Fruit fly (Drosophila melanogaster) whole organism, embryonic: Measurements from ENCODE around the gene BckdhA.
A peak's percentile ranks its signal among the peaks of the same experiment; 100 is the strongest.

Experiments
- ATbp ChIP-seq: fragments of 200-800 bp; sonication (Bioruptor generic); optimal IDR thresholded peaks from 2 replicates; lab custom pipeline; 2017; ENCODE audit warnings: missing biosample characterization, mild to moderate bottlenecking, missing genetic modification characterization, missing genetic modification reagents
- CG10274 ChIP-seq: fragments of 200-800 bp; sonication (Bioruptor generic); optimal IDR thresholded peaks from 3 replicates; lab custom pipeline; 2017; ENCODE audit warnings: missing biosample characterization, mild to moderate bottlenecking, missing genetic modification characterization
- CG10654 ChIP-seq: fragments of 200-800 bp; sonication (Bioruptor generic); optimal IDR thresholded peaks from 2 replicates; lab custom pipeline; 2016; ENCODE audit warnings: missing biosample characterization, missing genetic modification characterization
- CG11085 ChIP-seq: fragments of 200-800 bp; sonication (Bioruptor generic); IDR thresholded peaks from 2 replicates; pipeline ENCODE4 v1.3.6; 2022; ENCODE audit warnings: missing biosample characterization, missing genetic modification characterization
- CG12155 ChIP-seq: fragments of 200-800 bp; sonication (Bioruptor generic); optimal IDR thresholded peaks from 3 replicates; lab custom pipeline; 2016; ENCODE audit warnings: missing biosample characterization, missing genetic modification characterization
- CG13296 ChIP-seq: fragments of 200-800 bp; sonication (Bioruptor generic); optimal IDR thresholded peaks from 3 replicates; lab custom pipeline; 2018; ENCODE audit warnings: missing biosample characterization, mild to moderate bottlenecking, missing genetic modification characterization
- CG13424 ChIP-seq: fragments of 200-800 bp; sonication (Bioruptor generic); optimal IDR thresholded peaks from 2 replicates; lab custom pipeline; 2019; ENCODE audit warnings: missing biosample characterization, mild to moderate bottlenecking, missing genetic modification characterization, moderate library complexity
- CG13894 ChIP-seq: fragments of 200-800 bp; sonication (Bioruptor generic); optimal IDR thresholded peaks from 3 replicates; lab custom pipeline; 2018; ENCODE audit warnings: missing biosample characterization, mild to moderate bottlenecking, missing genetic modification characterization, moderate library complexity
- CG14965 ChIP-seq: fragments of 200-800 bp; sonication (Bioruptor generic); optimal IDR thresholded peaks from 2 replicates; lab custom pipeline; 2016; ENCODE audit warnings: missing biosample characterization, missing genetic modification characterization, borderline replicate concordance
- CG15011 ChIP-seq: fragments of 200-800 bp; sonication (Bioruptor generic); optimal IDR thresholded peaks from 3 replicates; lab custom pipeline; 2018; ENCODE audit warnings: missing biosample characterization, mild to moderate bottlenecking, missing genetic modification characterization
- CG1529 ChIP-seq: fragments of 200-800 bp; sonication (Bioruptor generic); optimal IDR thresholded peaks from 3 replicates; lab custom pipeline; 2018; ENCODE audit warnings: missing biosample characterization, missing genetic modification characterization
- CG1602 ChIP-seq: fragments of 200-800 bp; sonication (Bioruptor generic); optimal IDR thresholded peaks from 3 replicates; lab custom pipeline; 2016; ENCODE audit warnings: missing biosample characterization, missing genetic modification characterization
- CG16863 ChIP-seq: fragments of 200-800 bp; sonication (Bioruptor generic); optimal IDR thresholded peaks from 3 replicates; lab custom pipeline; 2016; ENCODE audit warnings: missing biosample characterization, missing genetic modification characterization
- CG17568 ChIP-seq: fragments of 200-800 bp; sonication (Bioruptor generic); optimal IDR thresholded peaks from 2 replicates; lab custom pipeline; 2018; ENCODE audit warnings: missing biosample characterization, mild to moderate bottlenecking, missing genetic modification characterization, moderate library complexity
- CG17612 ChIP-seq: fragments of 200-800 bp; sonication (Bioruptor generic); IDR thresholded peaks from 2 replicates; pipeline ENCODE4 v1.3.6; 2022; ENCODE audit warnings: missing biosample characterization, missing genetic modification characterization
- CG2202 ChIP-seq: fragments of 200-800 bp; sonication (Bioruptor generic); optimal IDR thresholded peaks from 2 replicates; lab custom pipeline; 2018; ENCODE audit warnings: missing biosample characterization, mild to moderate bottlenecking, missing genetic modification characterization
- CG2678 ChIP-seq: fragments of 200-800 bp; sonication (Bioruptor generic); optimal IDR thresholded peaks from 3 replicates; lab custom pipeline; 2019; ENCODE audit warnings: missing biosample characterization, mild to moderate bottlenecking, missing genetic modification characterization, moderate library complexity
- CG33557 ChIP-seq: fragments of 200-800 bp; sonication (Bioruptor generic); optimal IDR thresholded peaks from 2 replicates; lab custom pipeline; 2019; ENCODE audit warnings: missing biosample characterization, mild to moderate bottlenecking, missing genetic modification characterization, moderate library complexity
- CG4282 ChIP-seq: fragments of 200-800 bp; sonication (Bioruptor generic); optimal IDR thresholded peaks from 2 replicates; lab custom pipeline; 2016; ENCODE audit warnings: missing biosample characterization, missing genetic modification characterization
- CG4328 ChIP-seq: fragments of 200-800 bp; sonication (Bioruptor generic); optimal IDR thresholded peaks from 3 replicates; lab custom pipeline; 2017; ENCODE audit warnings: missing biosample characterization, missing genetic modification reagents, missing genetic modification characterization
- CG5953 ChIP-seq: fragments of 200-800 bp; sonication (Bioruptor generic); IDR thresholded peaks from 2 replicates; pipeline ENCODE4 v1.3.6; 2022; ENCODE audit warnings: missing biosample characterization, missing genetic modification characterization
- CG8359 ChIP-seq: fragments of 200-800 bp; sonication (Bioruptor generic); optimal IDR thresholded peaks from 2 replicates; lab custom pipeline; 2017; ENCODE audit warnings: missing biosample characterization, mild to moderate bottlenecking, missing genetic modification characterization, borderline replicate concordance
- Dad ChIP-seq: fragments of 200-800 bp; sonication (Bioruptor generic); optimal IDR thresholded peaks from 3 replicates; lab custom pipeline; 2016; ENCODE audit warnings: missing biosample characterization, missing genetic modification characterization
- Deaf1 ChIP-seq: fragments of 200-800 bp; optimal IDR thresholded peaks from 3 replicates; lab custom pipeline; 2019; ENCODE audit warnings: missing biosample characterization, mild to moderate bottlenecking, missing genetic modification characterization, moderate library complexity
- Doc3 ChIP-seq: fragments of 200-800 bp; sonication (Bioruptor generic); IDR thresholded peaks from 3 replicates; pipeline ENCODE4 v1.3.6; 2022; ENCODE audit warnings: missing biosample characterization, missing genetic modification characterization; ENCODE audit not compliant: partially characterized antibody
- Ets65A ChIP-seq: fragments of 200-800 bp; sonication (Bioruptor generic); peaks from one replicate; lab custom pipeline; 2016; ENCODE audit warnings: missing biosample characterization, missing genetic modification characterization
- Hr39 ChIP-seq: fragments of >200 bp; optimal IDR thresholded peaks from 2 replicates; lab custom pipeline; 2017
- Mad ChIP-seq: fragments of 200-800 bp; sonication (Bioruptor generic); optimal IDR thresholded peaks from 2 replicates; lab custom pipeline; 2016; ENCODE audit warnings: missing biosample characterization, missing genetic modification characterization
- Max ChIP-seq: fragments of 200-800 bp; sonication (Bioruptor generic); optimal IDR thresholded peaks from 2 replicates; lab custom pipeline; 2016; ENCODE audit warnings: missing biosample characterization, mild to moderate bottlenecking, missing genetic modification characterization
- Meics ChIP-seq: fragments of 200-800 bp; sonication (Bioruptor generic); optimal IDR thresholded peaks from 2 replicates; lab custom pipeline; 2017; ENCODE audit warnings: missing biosample characterization, mild to moderate bottlenecking, missing genetic modification characterization
- Mes4 ChIP-seq: fragments of 200-800 bp; sonication (Bioruptor generic); optimal IDR thresholded peaks from 2 replicates; lab custom pipeline; 2016; ENCODE audit warnings: missing biosample characterization, missing genetic modification characterization
- Pdp1 ChIP-seq, 2 experiments: fragments of 200-800 bp; sonication (Bioruptor generic); optimal IDR thresholded peaks; 3 replicates each; lab custom pipeline; 2016; ENCODE audit warnings: missing biosample characterization in 2 of 2, missing genetic modification characterization in 2 of 2, mild to moderate bottlenecking in 1 of 2, moderate library complexity in 1 of 2
- Trl ChIP-seq, 3 experiments: fragments of >200 bp in 2 of 3; fragments of 200-800 bp in 1 of 3; sonication (Bioruptor generic) in 1 of 3; optimal IDR thresholded peaks; 2 replicates in 1 of 3; 3 replicates in 2 of 3; lab custom pipeline; 2016 to 2017; ENCODE audit warnings: missing biosample characterization in 1 of 3, missing genetic modification characterization in 1 of 3
- bcd ChIP-seq: fragments of 200-800 bp; sonication (Bioruptor generic); optimal IDR thresholded peaks from 2 replicates; lab custom pipeline; 2017; ENCODE audit warnings: missing biosample characterization, mild to moderate bottlenecking, missing genetic modification characterization
- cad ChIP-seq: fragments of >200 bp; optimal IDR thresholded peaks from 2 replicates; lab custom pipeline; 2017; ENCODE audit warnings: missing biosample characterization, missing genetic modification characterization
- dan ChIP-seq: fragments of 200-800 bp; sonication (Bioruptor generic); IDR thresholded peaks from 2 replicates; pipeline ENCODE4 v1.3.6; 2022; ENCODE audit warnings: missing biosample characterization, missing genetic modification characterization
- dimm ChIP-seq: fragments of 200-800 bp; sonication (Bioruptor generic); IDR thresholded peaks from 2 replicates; pipeline ENCODE4 v1.3.6; 2022; ENCODE audit warnings: missing biosample characterization, missing genetic modification characterization
- dysf ChIP-seq: fragments of 200-800 bp; sonication (Bioruptor generic); IDR thresholded peaks from 3 replicates; pipeline ENCODE4 v1.3.6; 2022; ENCODE audit warnings: missing biosample characterization, missing genetic modification characterization
- grn ChIP-seq: fragments of 200-800 bp; sonication (Bioruptor generic); optimal IDR thresholded peaks from 3 replicates; lab custom pipeline; 2017; ENCODE audit warnings: missing biosample characterization, missing genetic modification characterization
- jumu ChIP-seq: fragments of 200-800 bp; sonication (Bioruptor generic); optimal IDR thresholded peaks from 3 replicates; lab custom pipeline; 2016; ENCODE audit warnings: missing biosample characterization, missing genetic modification characterization
- lab ChIP-seq: fragments of 200-800 bp; sonication (Bioruptor generic); optimal IDR thresholded peaks from 3 replicates; lab custom pipeline; 2017; ENCODE audit warnings: missing biosample characterization, missing genetic modification characterization, mild to moderate bottlenecking, moderate library complexity, missing genetic modification reagents
- lilli ChIP-seq: fragments of 200-800 bp; sonication (Bioruptor generic); optimal IDR thresholded peaks from 3 replicates; lab custom pipeline; 2016; ENCODE audit warnings: missing biosample characterization, missing genetic modification characterization
- luna ChIP-seq: fragments of 200-800 bp; sonication (Bioruptor generic); optimal IDR thresholded peaks from 2 replicates; lab custom pipeline; 2016; ENCODE audit warnings: missing biosample characterization, missing genetic modification characterization
- nau ChIP-seq: fragments of 200-800 bp; sonication (Bioruptor generic); optimal IDR thresholded peaks from 3 replicates; lab custom pipeline; 2017; ENCODE audit warnings: missing biosample characterization, mild to moderate bottlenecking, missing genetic modification characterization, missing genetic modification reagents
- pum ChIP-seq: fragments of 200-800 bp; sonication (Bioruptor generic); optimal IDR thresholded peaks from 2 replicates; lab custom pipeline; 2016; ENCODE audit warnings: missing biosample characterization, missing genetic modification characterization
- salm ChIP-seq: fragments of 200-800 bp; sonication (Bioruptor generic); optimal IDR thresholded peaks from 2 replicates; lab custom pipeline; 2018; ENCODE audit warnings: missing biosample characterization, mild to moderate bottlenecking, missing genetic modification characterization
- stc ChIP-seq: fragments of 200-800 bp; sonication (Bioruptor generic); IDR thresholded peaks from 2 replicates; pipeline ENCODE4 v1.3.6; 2022; ENCODE audit warnings: missing biosample characterization, missing genetic modification characterization
- tio ChIP-seq: fragments of 200-800 bp; sonication (Bioruptor generic); optimal IDR thresholded peaks from 2 replicates; lab custom pipeline; 2017; ENCODE audit warnings: missing biosample characterization, missing genetic modification characterization, inconsistent platforms
- trem ChIP-seq: fragments of 200-800 bp; optimal IDR thresholded peaks from 3 replicates; lab custom pipeline; 2019; ENCODE audit warnings: missing biosample characterization, mild to moderate bottlenecking, missing genetic modification characterization, moderate library complexity
- vnd ChIP-seq: fragments of 200-800 bp; sonication (Bioruptor generic); IDR thresholded peaks from 3 replicates; pipeline ENCODE4 v1.3.6; 2022; ENCODE audit warnings: missing biosample characterization, missing genetic modification characterization; ENCODE audit not compliant: partially characterized antibody
- z ChIP-seq: fragments of 200-800 bp; sonication (Bioruptor generic); IDR thresholded peaks from 3 replicates; pipeline ENCODE4 v1.3.6; 2022; ENCODE audit warnings: missing biosample characterization, missing genetic modification characterization

Gene BckdhA

DNA sequence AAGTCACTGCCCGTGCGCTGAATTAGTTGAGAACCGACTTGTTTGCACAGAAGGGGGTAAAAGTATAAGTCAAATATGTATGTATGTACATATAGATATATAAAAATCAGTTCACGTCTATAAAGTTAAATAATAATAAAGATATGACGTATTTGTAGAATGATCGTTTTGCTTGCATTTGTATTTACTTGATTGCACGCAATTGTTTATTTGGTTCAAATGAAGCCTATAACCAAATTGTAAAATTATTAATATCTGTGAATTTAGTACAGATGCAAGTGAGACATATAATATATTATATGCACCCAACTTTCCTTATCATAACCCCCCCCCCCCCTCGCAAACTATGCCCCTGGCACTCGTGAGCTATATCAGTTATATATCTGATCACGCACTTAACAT, 45.0 kb downstream of the BckdhA start (continued):
- TF ChIP-seq ATbp (GFP tag; lab: Kevin White, UChicago) (peak; percentile 67), cad (GFP tag; lab: Kevin White, UChicago) (no peak), CG5953 (GFP tag; lab: Robert Waterston, UW) (no peak), dimm (GFP tag; lab: Robert Waterston, UW) (no peak), nau (peak; percentile 34), Hr39 (no peak), Meics (peak; percentile 78), CG13424 (tag; lab: Kevin White, UChicago) (peak; percentile 24), tio (peak; percentile 23), z (GFP tag; lab: Robert Waterston, UW) (no peak), CG4282 (GFP tag; lab: Kevin White, UChicago) (no peak), bcd (GFP tag; lab: Kevin White, UChicago) (peak; percentile 25), Doc3 (no peak), Max (GFP tag; lab: Kevin White, UChicago) (no peak), Pdp1 (GFP tag; optimal IDR thresholded peaks at IDR 0.05; lab: Kevin White, UChicago) (peak in 1 of 2 experiments; percentile 7), lilli (GFP tag; lab: Kevin White, UChicago) (peak; percentile 25), CG2202 (tag; lab: Kevin White, UChicago) (peak; percentile 31), CG17612 (GFP tag; lab: Robert Waterston, UW) (0 out of 2 replicates have a peak, but pooled peaks have one; percentile 12), CG16863 (no peak), salm (peak; percentile 15), pum (GFP tag; lab: Kevin White, UChicago) (no peak), luna (GFP tag; lab: Kevin White, UChicago) (no peak), CG13296 (peak; percentile 33), CG33557 (peak; percentile 39), dysf (GFP tag; lab: Robert Waterston, UW) (peak; percentile 68; the same call in 2 of the 3 replicates), Mad (GFP tag; lab: Kevin White, UChicago) (no peak), CG11085 (GFP tag; lab: Robert Waterston, UW) (0 out of 2 replicates have a peak, but pooled peaks have one; percentile 27), CG10654 (GFP tag; lab: Kevin White, UChicago) (no peak), lab (GFP tag; lab: Kevin White, UChicago) (peak; percentile 81), stc (GFP tag; lab: Robert Waterston, UW) (0 out of 2 replicates have a peak, but pooled peaks have one; percentile 37), CG10274 (peak; percentile 13), grn (peak; percentile 85), Deaf1 (tag; lab: Kevin White, UChicago) (peak; percentile 36), Trl (optimal IDR thresholded peaks at IDR 0.05; lab: Kevin White, UChicago) (no peak), Trl (GFP tag; optimal IDR thresholded peaks at IDR 0.05; lab: Kevin White, UChicago) (no peak), CG8359 (GFP tag; lab: Kevin White, UChicago) (peak; percentile 20), vnd (GFP tag; lab: Robert Waterston, UW) (no peak), CG2678 (tag; lab: Kevin White, UChicago) (peak; percentile 86), CG14965 (GFP tag; lab: Kevin White, UChicago) (no peak), jumu (GFP tag; lab: Kevin White, UChicago) (no peak), CG15011 (GFP tag; lab: Kevin White, UChicago) (peak; percentile 72), dan (GFP tag; lab: Robert Waterston, UW) (no peak), Dad (GFP tag; lab: Kevin White, UChicago) (no peak), trem (tag; lab: Kevin White, UChicago) (peak; percentile 4), CG1602 (GFP tag; lab: Kevin White, UChicago) (no peak), CG4328 (GFP tag; lab: Kevin White, UChicago) (peak; percentile 28), Ets65A (GFP tag; lab: Kevin White, UChicago) (peak; percentile 88), CG1529 (GFP tag; lab: Kevin White, UChicago) (peak; percentile 15), Mes4 (GFP tag; lab: Kevin White, UChicago) (no peak), CG17568 (GFP tag; lab: Kevin White, UChicago) (peak; percentile 36), CG13894 (tag; lab: Kevin White, UChicago) (peak; percentile 58), CG12155 (GFP tag; lab: Kevin White, UChicago) (no peak)
